Fruit fly (Drosophila melanogaster): ENCODE data around the gene BicD.

The BicD gene

DNA sequence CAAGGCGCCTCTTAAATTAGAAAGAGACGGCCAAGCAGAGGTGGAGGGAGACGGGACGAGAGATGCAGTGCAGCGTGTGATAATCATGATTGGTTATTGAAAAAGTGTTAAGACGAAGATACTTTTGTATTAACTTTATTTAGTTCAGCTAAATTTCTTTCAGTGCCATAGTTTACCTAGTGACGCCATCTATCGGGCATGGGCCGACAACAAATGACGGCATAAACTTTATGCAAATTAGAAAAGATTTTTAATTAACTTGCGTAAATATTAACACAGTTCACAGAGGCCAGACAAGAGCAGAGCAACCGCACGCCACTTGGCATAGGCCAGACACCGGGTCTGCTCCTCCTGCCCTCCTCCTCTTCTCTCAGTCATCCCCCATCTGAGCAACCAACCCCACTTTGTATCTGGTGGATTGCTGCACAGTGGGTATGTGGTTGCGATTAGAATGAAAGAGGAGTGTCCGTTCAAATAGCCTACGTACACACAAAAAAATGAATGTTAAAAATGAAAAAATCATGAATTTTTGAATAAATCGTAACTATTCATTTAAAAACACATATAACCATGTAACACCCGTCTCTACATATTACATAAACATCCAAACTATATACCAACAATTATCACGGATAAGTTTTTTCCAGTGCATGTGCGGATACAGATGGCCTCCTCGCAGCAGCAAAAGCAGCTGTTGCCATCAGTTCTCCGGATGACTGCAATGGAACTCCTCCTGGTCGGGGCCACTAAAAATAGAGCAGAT is 6.9 kb downstream of the BicD start:
- TF ChIP-seq noc (tag; optimal IDR thresholded peaks at IDR 0.05) = no peak

DNA sequence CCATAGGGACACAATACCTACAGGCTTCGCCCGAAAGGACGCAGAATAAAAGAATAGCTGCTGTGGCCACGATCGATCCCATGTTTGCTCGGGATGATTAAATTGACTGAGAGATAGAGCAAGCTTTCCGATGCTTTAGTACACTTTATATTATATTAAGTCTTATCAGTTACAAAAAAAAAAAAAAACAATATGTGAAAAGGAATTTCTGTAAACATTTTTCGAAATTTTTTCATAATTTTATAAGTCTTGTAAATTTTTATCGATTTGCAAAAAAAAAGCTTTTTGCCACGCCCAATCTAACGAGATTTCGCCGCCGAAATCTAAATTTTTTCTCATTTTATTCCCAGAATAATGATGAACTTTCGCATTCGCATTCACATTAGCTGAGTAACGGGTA is 15.1 kb downstream of the BicD start, which contains the start of gene CG18563:
Gene CG18563, minus strand, starts transcription at position 101 of the 400 bp plus-strand sequence.
- TF ChIP-seq noc (tag; optimal IDR thresholded peaks at IDR 0.05) = no peak

- TF ChIP-seq noc (tag; optimal IDR thresholded peaks at IDR 0.05) = no peak
Measured at dm6 chr2L:17455823-17456222, 17.2 kb downstream of the BicD start, which contains the start of gene SPH93. TSS of gene SPH93 (minus strand) at chr2L:17455923.

dm6 chr2L:17452624-17453023 is 20.4 kb downstream of the BicD start, which contains the start of gene CG5050:
TSS of gene CG5050 (plus strand) at chr2L:17452924.
- no peak for TF ChIP-seq noc (tag; optimal IDR thresholded peaks at IDR 0.05)

dm6 chr2L:17452084-17452483 is 20.9 kb downstream of the BicD start:
- TF ChIP-seq noc (tag; optimal IDR thresholded peaks at IDR 0.05) = no peak

DNA sequence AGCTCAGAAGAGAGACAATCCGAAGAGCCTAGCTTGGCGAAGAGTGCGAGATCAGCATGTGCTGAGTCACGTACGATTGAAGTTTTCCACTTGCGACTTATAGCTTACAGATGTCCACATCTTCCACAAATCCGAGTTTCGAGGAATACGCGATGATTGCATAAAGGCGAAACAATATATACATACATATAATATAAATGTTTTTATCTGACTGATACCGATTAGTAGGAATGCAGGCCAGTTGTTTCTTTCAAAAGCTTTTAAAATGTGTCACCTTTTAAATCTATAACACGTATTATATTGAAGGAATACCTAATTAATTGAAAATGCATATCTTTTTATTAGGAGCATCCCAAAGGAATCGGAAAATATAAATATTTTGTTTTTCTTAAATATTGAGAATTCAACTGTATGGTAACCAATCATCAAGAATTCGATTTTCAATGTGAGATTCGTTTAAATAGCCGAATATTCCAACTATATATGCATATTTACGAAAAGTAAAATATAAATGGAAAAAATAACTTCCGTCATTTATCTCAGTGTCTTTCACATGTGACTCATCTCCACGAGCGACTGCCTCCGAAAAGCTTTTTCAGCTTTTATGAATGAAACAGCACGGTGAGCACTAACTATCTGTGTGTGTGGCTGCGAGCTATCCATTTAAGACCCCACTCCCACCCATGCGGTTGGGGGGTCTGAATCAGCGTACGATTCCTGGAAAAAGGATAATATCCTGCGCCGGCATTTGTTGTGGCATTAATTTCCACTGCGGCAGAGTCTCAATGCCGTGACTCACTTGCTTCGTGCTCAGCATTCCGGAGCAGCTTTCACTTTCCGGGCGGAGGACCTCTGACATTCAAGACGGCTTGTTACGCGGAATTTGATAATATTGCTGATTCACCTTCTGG is 22.3 kb downstream of the BicD start:
- peak; percentile 84 for TF ChIP-seq noc (tag; optimal IDR thresholded peaks at IDR 0.05)

DNA sequence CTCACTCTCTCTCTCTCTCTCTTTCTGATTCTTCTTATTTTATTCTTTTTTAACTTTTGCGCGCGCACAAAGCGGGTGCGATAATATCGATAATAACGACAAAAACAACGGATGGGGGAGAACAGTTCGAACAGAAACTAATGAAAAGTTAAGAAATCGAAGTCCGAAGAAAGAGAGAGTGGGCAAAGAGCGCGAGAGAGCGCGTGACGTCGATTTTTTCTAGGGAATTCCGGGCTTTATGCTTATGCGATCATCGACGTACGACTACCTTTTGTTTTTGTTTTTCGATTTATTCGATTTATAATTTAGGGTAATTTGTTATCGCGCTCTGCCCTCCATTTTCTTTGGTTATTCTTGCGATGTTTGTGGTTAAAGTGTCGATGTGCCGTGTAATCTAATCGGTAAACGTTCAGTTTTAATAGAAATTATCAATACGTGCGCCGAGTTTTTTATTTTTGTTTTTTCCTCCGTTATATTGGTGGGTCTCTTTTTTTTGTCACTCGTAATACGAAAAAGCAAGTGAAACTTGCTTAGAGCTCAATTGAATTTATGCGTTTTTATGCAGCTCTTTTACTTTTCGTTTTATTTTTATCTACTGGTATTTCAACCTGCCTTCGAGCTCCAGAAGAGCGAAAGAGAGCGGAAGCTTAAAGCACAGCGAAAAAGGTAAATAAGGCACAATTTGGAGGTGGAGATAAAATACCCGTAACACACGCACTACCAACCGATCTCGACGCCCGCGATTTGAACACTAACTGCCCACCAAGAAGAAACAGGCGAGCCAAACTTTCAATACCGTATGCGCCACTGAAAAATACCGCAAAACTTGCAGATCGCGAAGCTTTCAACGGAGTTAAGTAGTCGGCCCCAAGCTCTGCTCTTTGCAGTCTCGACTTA is 23.2 kb downstream of the BicD start, which contains the start of gene dl:
Gene dl, minus strand, starts transcription at position 757 of the 897 bp plus-strand sequence.
- peak; percentile 16 for TF ChIP-seq noc (tag; optimal IDR thresholded peaks at IDR 0.05)

- TF ChIP-seq noc (tag; optimal IDR thresholded peaks at IDR 0.05) = no peak
Measured at dm6 chr2L:17448435-17448834, 24.6 kb downstream of the BicD start.

DNA sequence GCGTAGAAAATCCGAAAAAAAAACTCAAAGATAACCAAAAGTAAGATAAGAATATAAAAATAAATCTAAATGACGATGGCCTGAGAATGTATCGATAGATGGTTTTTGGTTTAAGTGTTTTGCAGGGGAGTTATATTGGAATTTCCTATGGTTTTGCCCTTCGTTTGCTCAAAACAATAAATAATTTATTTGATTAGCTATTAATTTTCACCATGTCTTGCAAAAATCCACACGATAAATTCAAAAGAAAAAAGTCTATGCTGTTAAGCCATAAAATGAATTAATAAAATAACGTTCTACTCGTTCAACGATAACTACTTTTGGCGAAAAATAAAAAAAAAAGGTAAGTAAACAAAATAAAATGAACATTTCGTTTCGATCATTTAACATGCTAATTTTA is 25.9 kb downstream of the BicD start:
- TF ChIP-seq noc (tag; optimal IDR thresholded peaks at IDR 0.05) = no peak

DNA sequence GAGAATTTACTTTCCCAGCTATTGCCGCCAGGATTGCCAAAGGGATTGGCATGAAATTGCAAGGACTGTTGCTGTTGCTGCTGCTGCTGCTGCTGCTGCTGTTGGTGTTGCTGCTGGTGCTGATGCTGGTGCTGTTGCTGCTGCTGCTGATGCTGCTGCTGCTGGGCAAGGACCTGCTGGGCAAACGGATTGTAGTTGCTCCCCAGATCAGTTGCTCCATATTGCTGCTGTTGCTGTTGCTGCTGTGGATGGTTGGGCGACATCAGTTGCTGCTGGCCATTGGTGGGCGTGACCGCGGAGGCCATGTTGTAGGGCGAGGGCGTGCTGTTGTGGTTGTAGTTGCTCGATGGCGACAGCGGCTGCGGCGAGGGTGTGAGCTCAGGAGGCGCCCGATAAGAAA is 35.4 kb downstream of the BicD start:
- no peak for TF ChIP-seq noc (tag; optimal IDR thresholded peaks at IDR 0.05)

- TF ChIP-seq noc (tag; optimal IDR thresholded peaks at IDR 0.05) = no peak
Measured at dm6 chr2L:17436500-17436899, 36.5 kb downstream of the BicD start, which contains the start of gene CG33928. TSS of gene CG33928 (minus strand) at chr2L:17436600.

- TF ChIP-seq noc (tag; optimal IDR thresholded peaks at IDR 0.05) = no peak
Measured at dm6 chr2L:17433030-17433912, 39.7 kb downstream of the BicD start, which contains the start of the genes Dif and CG5043. TSS of gene Dif (minus strand) at chr2L:17433161. TSS of gene CG5043 (plus strand) at chr2L:17433862.

dm6 chr2L:17431359-17431675 is 41.7 kb downstream of the BicD start:
- no peak for TF ChIP-seq noc (tag; optimal IDR thresholded peaks at IDR 0.05)

DNA sequence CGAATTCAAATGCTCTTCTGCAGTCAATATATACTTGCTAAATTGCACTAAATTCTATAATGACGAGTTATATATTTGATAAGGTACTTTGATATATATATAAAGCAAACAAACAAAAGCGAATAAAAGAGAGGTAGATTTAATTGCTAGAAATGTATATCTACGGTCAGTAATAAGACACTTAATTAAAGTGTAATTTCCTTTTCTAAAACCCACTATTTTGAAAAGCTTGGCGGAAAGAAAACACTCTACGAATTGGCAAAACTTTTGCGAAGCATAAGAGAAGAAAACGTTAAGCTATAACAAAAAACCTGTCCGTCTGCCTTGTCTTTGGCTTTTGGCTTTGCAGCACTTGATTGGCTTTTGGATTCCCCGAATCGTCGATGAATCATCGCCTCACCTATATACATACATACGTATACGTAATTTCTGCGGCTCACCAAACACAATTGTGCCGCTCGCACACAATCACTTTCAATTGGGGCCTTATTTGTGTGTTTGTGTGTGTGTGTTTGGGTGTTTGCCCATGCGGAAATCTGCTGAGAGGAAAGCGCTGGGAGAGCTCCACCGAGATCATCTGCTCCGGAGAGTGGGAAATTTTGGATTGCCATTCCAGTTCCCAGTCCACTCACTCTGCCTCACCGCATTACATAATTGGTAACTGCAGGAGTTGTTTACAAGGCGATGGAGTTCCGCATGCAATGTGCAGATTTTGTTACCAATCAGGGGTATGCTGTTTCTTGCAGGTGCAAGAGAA is 42.2 kb downstream of the BicD start:
- peak; percentile 30 for TF ChIP-seq noc (tag; optimal IDR thresholded peaks at IDR 0.05)

Data from whole organism, larva.